Fruit fly (Drosophila melanogaster): Measurements from ENCODE around the gene Polr3F.
A peak's percentile ranks its signal among the peaks of the same experiment; 100 is the strongest.

Gene Polr3F

DNA sequence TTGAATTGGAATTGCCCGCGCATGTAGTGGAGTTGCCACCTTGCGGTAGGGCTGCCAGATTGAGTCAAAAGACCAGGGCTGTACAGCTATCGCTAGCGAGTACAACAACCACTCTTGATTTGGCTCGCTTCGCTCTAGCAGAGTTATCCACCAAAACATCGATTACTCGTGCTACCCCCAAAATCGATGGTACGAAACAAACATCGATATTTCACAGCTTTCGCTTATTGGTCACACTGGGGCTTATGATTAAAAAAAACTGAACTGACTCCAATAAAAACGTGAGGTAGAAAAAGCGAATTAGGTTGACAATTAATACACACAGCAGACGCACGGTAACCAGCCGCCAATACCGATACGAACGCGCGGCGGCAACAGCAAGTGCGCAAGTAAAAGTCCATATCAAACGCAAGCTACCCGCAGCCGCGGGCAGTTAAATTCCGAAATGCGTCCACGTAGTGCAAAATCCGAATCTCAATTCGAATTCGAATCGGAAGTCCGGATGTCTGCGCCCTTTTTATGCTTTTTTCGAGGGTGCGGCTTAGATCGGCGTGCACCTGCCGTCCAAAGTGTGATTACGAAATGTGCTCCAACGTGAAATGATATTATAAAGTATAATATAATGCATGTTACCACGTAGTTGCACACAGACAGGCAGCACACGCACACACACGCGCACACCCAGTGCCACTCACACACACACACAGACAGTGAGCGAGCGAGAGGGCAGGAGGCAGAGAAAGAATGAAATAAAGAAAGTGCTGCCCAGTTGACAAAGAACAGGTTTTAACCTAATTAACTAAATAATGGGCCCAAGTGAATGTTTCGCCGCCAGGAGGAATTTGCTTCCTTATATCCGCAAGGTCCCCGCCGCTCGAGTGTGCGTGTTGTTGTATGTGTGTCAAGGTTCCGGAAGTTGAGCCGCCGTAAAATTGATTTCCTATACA lies 10.4 kb downstream of the Polr3F start, which contains the start of gene Sar1:
Gene Sar1, plus strand, starts transcription at position 222 of the 947 bp plus-strand sequence.
- TF ChIP-seq Dif (GFP tag; optimal IDR thresholded peaks at IDR 0.05; ENCODE audit: partially characterized antibody) (no peak), h (GFP tag; optimal IDR thresholded peaks at IDR 0.05) (peak; percentile 30), Sp1 (GFP tag; optimal IDR thresholded peaks at IDR 0.05) (no peak), Vsx2 (GFP tag; optimal IDR thresholded peaks at IDR 0.05; ENCODE audit: partially characterized antibody) (peak; percentile 82), N (GFP tag; optimal IDR thresholded peaks at IDR 0.05) (peak; percentile 30), pan (optimal IDR thresholded peaks at IDR 0.05) (no peak), Myc (optimal IDR thresholded peaks at IDR 0.05) (peak; percentile 10), sv (GFP tag; optimal IDR thresholded peaks at IDR 0.05) (no peak), br (GFP tag; optimal IDR thresholded peaks at IDR 0.05) (peak; percentile 10), foxo (GFP tag; optimal IDR thresholded peaks at IDR 0.05) (peak in 1 of 2 experiments; percentile 34), HLH106 (tag; optimal IDR thresholded peaks at IDR 0.05) (peak; percentile 31), usp (GFP tag; optimal IDR thresholded peaks at IDR 0.05) (no peak)

- TF ChIP-seq br (GFP tag; optimal IDR thresholded peaks at IDR 0.05) (no peak), Hr83 (GFP tag; optimal IDR thresholded peaks at IDR 0.05; ENCODE audit: poor library complexity, severe bottlenecking) (no peak), Dfd (GFP tag; optimal IDR thresholded peaks at IDR 0.05) (no peak), N (GFP tag; optimal IDR thresholded peaks at IDR 0.05) (no peak), Abd-B (GFP tag; optimal IDR thresholded peaks at IDR 0.05) (no peak)
Measured at dm6 chr3R:22351396-22351795, 15.8 kb downstream of the Polr3F start, which contains the start of gene rdhB. Gene rdhB (plus strand): TSS chr3R:22351696.

DNA sequence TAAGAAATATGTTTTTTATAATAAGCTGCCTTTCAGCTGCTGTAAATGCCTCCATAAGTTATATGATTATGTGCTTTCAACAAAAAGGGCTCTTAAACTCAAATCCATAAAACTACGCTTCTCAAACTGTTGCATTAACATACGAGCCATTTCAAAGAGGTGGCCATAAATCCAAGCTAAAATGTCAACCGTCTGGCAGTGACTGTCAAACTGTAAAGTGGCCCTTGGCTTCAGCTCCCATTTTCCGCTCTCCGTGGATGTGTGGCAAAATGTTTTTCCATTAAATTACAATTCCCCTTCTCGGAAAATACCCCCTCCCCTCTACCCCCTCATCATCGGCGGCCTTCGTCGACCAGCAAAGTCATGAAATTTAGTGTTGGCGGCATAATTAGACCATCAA lies 24.5 kb downstream of the Polr3F start:
- TF ChIP-seq pan (optimal IDR thresholded peaks at IDR 0.05) (no peak), ey (GFP tag; optimal IDR thresholded peaks at IDR 0.05) (no peak), dmrt93B (GFP tag; optimal IDR thresholded peaks at IDR 0.05) (no peak), Hr78 (GFP tag; optimal IDR thresholded peaks at IDR 0.05) (no peak), CrebA (GFP tag; optimal IDR thresholded peaks at IDR 0.05; ENCODE audit: borderline replicate concordance) (no peak), Abd-B (GFP tag; optimal IDR thresholded peaks at IDR 0.05) (no peak), foxo (GFP tag; optimal IDR thresholded peaks at IDR 0.05) (no peak), Dif (GFP tag; optimal IDR thresholded peaks at IDR 0.05; ENCODE audit: partially characterized antibody) (no peak), tai (GFP tag; optimal IDR thresholded peaks at IDR 0.05) (no peak)

dm6 chr3R:22342151-22342550 lies 25.0 kb downstream of the Polr3F start, which contains the start of gene CG5386:
Gene CG5386 (minus strand): TSS chr3R:22342251.
- no peak for TF ChIP-seq Jra (GFP tag; optimal IDR thresholded peaks at IDR 0.05)
- TF ChIP-seq Hr83 (GFP tag; optimal IDR thresholded peaks at IDR 0.05; ENCODE audit: poor library complexity, severe bottlenecking) = no peak
- no peak for TF ChIP-seq Hnf4 (GFP tag; optimal IDR thresholded peaks at IDR 0.05)
- TF ChIP-seq Abd-B (GFP tag; optimal IDR thresholded peaks at IDR 0.05) = no peak
- TF ChIP-seq usp (GFP tag; optimal IDR thresholded peaks at IDR 0.05) = no peak
- no peak for TF ChIP-seq Hr78 (GFP tag; optimal IDR thresholded peaks at IDR 0.05)
- no peak for TF ChIP-seq lola (GFP tag; optimal IDR thresholded peaks at IDR 0.05)
- no peak for TF ChIP-seq HLH106 (tag; optimal IDR thresholded peaks at IDR 0.05)
- TF ChIP-seq Vsx2 (GFP tag; optimal IDR thresholded peaks at IDR 0.05; ENCODE audit: partially characterized antibody) = no peak
- TF ChIP-seq pan (optimal IDR thresholded peaks at IDR 0.05) = no peak

- peak; percentile 74 for TF ChIP-seq Dfd (GFP tag; optimal IDR thresholded peaks at IDR 0.05)
- no peak for TF ChIP-seq Rel (GFP tag; optimal IDR thresholded peaks at IDR 0.05)
- TF ChIP-seq Rel (tag; optimal IDR thresholded peaks at IDR 0.05) = no peak
- no peak for TF ChIP-seq dsf (GFP tag; optimal IDR thresholded peaks at IDR 0.05; ENCODE audit: borderline replicate concordance)
- TF ChIP-seq rgr (GFP tag; optimal IDR thresholded peaks at IDR 0.05) = no peak
Measured at dm6 chr3R:22341652-22342051, 25.5 kb downstream of the Polr3F start.

- TF ChIP-seq N (GFP tag; optimal IDR thresholded peaks at IDR 0.05) (no peak), lola (GFP tag; optimal IDR thresholded peaks at IDR 0.05) (no peak), OdsH (GFP tag; optimal IDR thresholded peaks at IDR 0.05) (no peak), Hr83 (GFP tag; optimal IDR thresholded peaks at IDR 0.05; ENCODE audit: poor library complexity, severe bottlenecking) (no peak), CG9705 (GFP tag; optimal IDR thresholded peaks at IDR 0.05) (no peak), jim (GFP tag; optimal IDR thresholded peaks at IDR 0.05) (no peak), rgr (GFP tag; optimal IDR thresholded peaks at IDR 0.05) (no peak), dsf (GFP tag; optimal IDR thresholded peaks at IDR 0.05; ENCODE audit: borderline replicate concordance) (no peak), psq (GFP tag; optimal IDR thresholded peaks at IDR 0.05) (no peak), pan (optimal IDR thresholded peaks at IDR 0.05) (no peak), dl (GFP tag; optimal IDR thresholded peaks at IDR 0.05; ENCODE audit: insufficient read depth in 1 of 2, partially characterized antibody in 2 of 2) (no peak), usp (GFP tag; optimal IDR thresholded peaks at IDR 0.05) (no peak), Dfd (GFP tag; optimal IDR thresholded peaks at IDR 0.05) (no peak), foxo (GFP tag; optimal IDR thresholded peaks at IDR 0.05) (no peak)
Measured at dm6 chr3R:22340207-22340606, 27.0 kb downstream of the Polr3F start, which contains the start of gene CG5388. Gene CG5388 (minus strand): TSS chr3R:22340307.

All from whole organism, wandering third instar larva.